Worm (Caenorhabditis elegans) whole organism, L3 larva: ENCODE data around the gene C02F5.12.

ENCODE experiments used
- R02D3.7 ChIP-seq: fragments of 150-350 bp; optimal IDR thresholded peaks from 2 replicates; lab custom pipeline; 2014; ENCODE audit warnings: missing biosample characterization, missing genetic modification characterization
- aly-2 ChIP-seq: fragments of 150-350 bp; optimal IDR thresholded peaks from 2 replicates; lab custom pipeline; 2014; ENCODE audit warnings: missing biosample characterization, missing genetic modification characterization
- ama-1 ChIP-seq: fragments of 150-350 bp; optimal IDR thresholded peaks from 2 replicates; lab custom pipeline; 2018
- ceh-16 ChIP-seq: sonication (generic microtip); optimal IDR thresholded peaks from 2 replicates; lab custom pipeline; 2017; ENCODE audit warnings: missing biosample characterization, missing genetic modification characterization
- ceh-28 ChIP-seq: fragments of 150-350 bp; optimal IDR thresholded peaks from 2 replicates; lab custom pipeline; 2014; ENCODE audit warnings: missing biosample characterization, missing genetic modification reagents, missing genetic modification characterization
- ceh-82 ChIP-seq: fragments of 150-350 bp; optimal IDR thresholded peaks from 2 replicates; lab custom pipeline; 2014; ENCODE audit warnings: missing biosample characterization, missing genetic modification characterization
- ceh-9 ChIP-seq: sonication (generic microtip); optimal IDR thresholded peaks from 2 replicates; lab custom pipeline; 2018; ENCODE audit warnings: missing biosample characterization, missing genetic modification characterization
- egl-27 ChIP-seq: sonication (generic microtip); optimal IDR thresholded peaks from 4 replicates; lab custom pipeline; 2017; ENCODE audit warnings: missing biosample characterization, missing genetic modification reagents, missing genetic modification characterization
- egl-5 ChIP-seq: fragments of 150-350 bp; optimal IDR thresholded peaks from 2 replicates; lab custom pipeline; 2017; ENCODE audit warnings: missing biosample characterization, missing genetic modification reagents, missing genetic modification characterization, inconsistent platforms
- elt-1 ChIP-seq: fragments of 150-350 bp; optimal IDR thresholded peaks from 2 replicates; lab custom pipeline; 2014; ENCODE audit warnings: missing biosample characterization, missing genetic modification characterization
- elt-2 ChIP-seq: sonication (generic microtip); optimal IDR thresholded peaks from 2 replicates; lab custom pipeline; 2016; ENCODE audit warnings: missing genetic modification reagents, mild to moderate bottlenecking, missing genetic modification characterization, missing compliant biosample characterization
- elt-3 ChIP-seq, 3 experiments: fragments of 150-350 bp in 1 of 3; sonication (generic microtip) in 2 of 3; optimal IDR thresholded peaks; 2 replicates in 2 of 3; 4 replicates in 1 of 3; lab custom pipeline; 2014 to 2017; ENCODE audit warnings: missing biosample characterization in 3 of 3, missing genetic modification characterization in 3 of 3
- eor-1 ChIP-seq, 2 experiments: fragments of 150-350 bp; optimal IDR thresholded peaks; 2 replicates each; lab custom pipeline; 2014 to 2018; ENCODE audit warnings: missing biosample characterization in 2 of 2, missing genetic modification characterization in 2 of 2
- fkh-2 ChIP-seq: fragments of 150-350 bp; optimal IDR thresholded peaks from 2 replicates; lab custom pipeline; 2014; ENCODE audit warnings: missing biosample characterization, missing genetic modification reagents, missing genetic modification characterization
- fos-1 ChIP-seq: fragments of 150-350 bp; optimal IDR thresholded peaks from 2 replicates; lab custom pipeline; 2014; ENCODE audit warnings: missing biosample characterization, missing genetic modification characterization
- hmg-11 ChIP-seq: sonication (generic microtip); optimal IDR thresholded peaks from 2 replicates; lab custom pipeline; 2016; ENCODE audit warnings: missing genetic modification characterization, missing compliant biosample characterization
- lin-15B ChIP-seq: fragments of 150-350 bp; optimal IDR thresholded peaks from 2 replicates; lab custom pipeline; 2014; ENCODE audit warnings: missing biosample characterization, missing genetic modification characterization
- lsy-12 ChIP-seq: sonication (generic microtip); optimal IDR thresholded peaks from 2 replicates; lab custom pipeline; 2016; ENCODE audit warnings: mild to moderate bottlenecking, missing genetic modification characterization, missing compliant biosample characterization
- mdl-1 ChIP-seq: fragments of 150-350 bp; optimal IDR thresholded peaks from 2 replicates; lab custom pipeline; 2014; ENCODE audit warnings: missing biosample characterization, missing genetic modification characterization
- mml-1 ChIP-seq: fragments of 150-350 bp; sonication (generic microtip); optimal IDR thresholded peaks from 3 replicates; lab custom pipeline; 2014; ENCODE audit warnings: missing biosample characterization, missing genetic modification characterization
- nfya-1 ChIP-seq: sonication (generic microtip); optimal IDR thresholded peaks from 2 replicates; lab custom pipeline; 2017; ENCODE audit warnings: missing genetic modification characterization, mild to moderate bottlenecking, missing compliant biosample characterization, antibody characterized with exemption, moderate library complexity; ENCODE audit not compliant: insufficient read depth
- nhr-11 ChIP-seq: fragments of 150-350 bp; optimal IDR thresholded peaks from 2 replicates; lab custom pipeline; 2014; ENCODE audit warnings: missing biosample characterization, missing genetic modification characterization
- nhr-23 ChIP-seq: fragments of 150-350 bp; optimal IDR thresholded peaks from 2 replicates; lab custom pipeline; 2014; ENCODE audit warnings: missing biosample characterization, missing genetic modification reagents, missing genetic modification characterization
- nhr-28 ChIP-seq: fragments of 150-350 bp; optimal IDR thresholded peaks from 2 replicates; lab custom pipeline; 2014; ENCODE audit warnings: missing biosample characterization, missing genetic modification characterization
- nhr-67 ChIP-seq: fragments of 150-350 bp; optimal IDR thresholded peaks from 2 replicates; lab custom pipeline; 2014; ENCODE audit warnings: missing biosample characterization, missing genetic modification characterization
- nhr-76 ChIP-seq: fragments of 150-350 bp; sonication (generic microtip); optimal IDR thresholded peaks from 5 replicates; lab custom pipeline; 2014; ENCODE audit warnings: missing biosample characterization, missing genetic modification characterization
- nhr-77 ChIP-seq: fragments of 150-350 bp; optimal IDR thresholded peaks from 2 replicates; lab custom pipeline; 2014; ENCODE audit warnings: missing biosample characterization, missing genetic modification characterization
- pha-4 ChIP-seq: fragments of 150-350 bp; optimal IDR thresholded peaks from 2 replicates; lab custom pipeline; 2014; ENCODE audit warnings: missing biosample characterization, missing genetic modification reagents, missing genetic modification characterization
- snpc-4 ChIP-seq: fragments of 150-350 bp; optimal IDR thresholded peaks from 2 replicates; lab custom pipeline; 2014; ENCODE audit warnings: missing biosample characterization, missing genetic modification characterization
- tbx-2 ChIP-seq: sonication (generic microtip); optimal IDR thresholded peaks from 2 replicates; lab custom pipeline; 2016; ENCODE audit warnings: mild to moderate bottlenecking, missing genetic modification characterization, missing compliant biosample characterization
- unc-39 ChIP-seq: sonication (generic microtip); optimal IDR thresholded peaks from 4 replicates; lab custom pipeline; 2017; ENCODE audit warnings: missing biosample characterization, missing genetic modification characterization
- unc-62 ChIP-seq: fragments of 150-350 bp; sonication (generic microtip); optimal IDR thresholded peaks from 4 replicates; lab custom pipeline; 2014; ENCODE audit warnings: missing biosample characterization, missing genetic modification reagents, missing genetic modification characterization
- zag-1 ChIP-seq: fragments of 150-350 bp; optimal IDR thresholded peaks from 2 replicates; lab custom pipeline; 2014; ENCODE audit warnings: missing biosample characterization, missing genetic modification characterization
- ztf-11 ChIP-seq: fragments of 150-350 bp; optimal IDR thresholded peaks from 2 replicates; lab custom pipeline; 2014; ENCODE audit warnings: missing biosample characterization, missing genetic modification characterization
- ztf-4 ChIP-seq: fragments of 150-350 bp; optimal IDR thresholded peaks from 2 replicates; lab custom pipeline; 2014; ENCODE audit warnings: missing biosample characterization, missing genetic modification characterization

Gene C02F5.12

ce11 chrIII:8226178-8226577 lies 16.7 kb downstream of the C02F5.12 start, which contains the start of gene rfs-1:
Gene rfs-1 (plus strand): TSS chrIII:8226478.
- no peak for TF ChIP-seq nhr-23 (tag; lab: Kevin White, UChicago)
- TF ChIP-seq lsy-12 (tag; lab: Kevin White, UChicago) = no peak
- no peak for TF ChIP-seq egl-27 (tag; lab: Kevin White, UChicago)
- no peak for TF ChIP-seq snpc-4 (tag; lab: Kevin White, UChicago)
- no peak for TF ChIP-seq fkh-2 (tag; lab: Kevin White, UChicago)
- TF ChIP-seq nhr-77 (tag; lab: Kevin White, UChicago) = no peak
- no peak for TF ChIP-seq fos-1 (tag; lab: Kevin White, UChicago)
- TF ChIP-seq ceh-9 (tag; lab: Kevin White, UChicago) = no peak
- TF ChIP-seq egl-5 (tag; lab: Kevin White, UChicago) = no peak
- TF ChIP-seq aly-2 = no peak
- TF ChIP-seq nfya-1 = no peak
- no peak for TF ChIP-seq nhr-67
- no peak for TF ChIP-seq ztf-4 (tag; lab: Kevin White, UChicago)
- no peak for TF ChIP-seq nhr-28 (tag; lab: Kevin White, UChicago)
- TF ChIP-seq unc-62 (GFP tag; lab: Kevin White, UChicago) = no peak

ce11 chrIII:8224769-8225168 lies 18.1 kb downstream of the C02F5.12 start, which contains the start of gene mob-4:
Gene mob-4 (plus strand): TSS chrIII:8225097.
- TF ChIP-seq nhr-28 (tag; lab: Kevin White, UChicago) = no peak
- peak; percentile 22 for TF ChIP-seq pha-4 (tag; lab: Kevin White, UChicago)
- peak; percentile 1 for TF ChIP-seq egl-5 (tag; lab: Kevin White, UChicago)
- peak; percentile 41 for TF ChIP-seq hmg-11
- TF ChIP-seq elt-2 (tag; lab: Kevin White, UChicago) = no peak
- TF ChIP-seq nfya-1 = peak; percentile 11
- no peak for TF ChIP-seq ceh-82 (tag; lab: Kevin White, UChicago)
- no peak for TF ChIP-seq nhr-76 (tag; lab: Kevin White, UChicago)
- no peak for TF ChIP-seq ama-1 (lab: Kevin White, UChicago)
- peak; percentile 57 for TF ChIP-seq lin-15B (tag; lab: Kevin White, UChicago)
- TF ChIP-seq, all 47 proteins: peak for 5

DNA sequence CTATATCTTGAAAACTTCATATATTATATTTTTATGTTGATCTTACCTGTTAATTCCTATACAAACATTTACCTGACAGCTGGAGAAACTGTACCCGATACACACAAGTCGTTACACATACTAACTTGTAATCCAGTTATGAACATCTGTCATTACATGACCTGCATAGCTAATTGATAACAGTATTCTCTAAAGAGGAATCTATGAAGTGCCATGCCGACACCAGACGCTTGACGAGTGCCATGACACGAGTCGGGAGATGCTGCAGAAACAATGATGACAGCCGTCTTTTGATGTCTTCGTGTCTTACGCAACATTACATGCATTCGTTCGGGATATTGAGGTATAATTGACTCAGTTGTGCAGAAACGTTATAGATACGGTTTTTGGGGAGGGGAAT lies 22.7 kb downstream of the C02F5.12 start:
- TF ChIP-seq elt-2 (tag; lab: Kevin White, UChicago) (no peak), nhr-67 (no peak), tbx-2 (tag; lab: Kevin White, UChicago) (no peak), aly-2 (no peak), ztf-11 (tag; lab: Kevin White, UChicago) (no peak), elt-1 (tag; lab: Kevin White, UChicago) (no peak), ceh-82 (tag; lab: Kevin White, UChicago) (no peak), nhr-11 (tag; lab: Kevin White, UChicago) (no peak), mml-1 (tag; lab: Kevin White, UChicago) (no peak)

DNA sequence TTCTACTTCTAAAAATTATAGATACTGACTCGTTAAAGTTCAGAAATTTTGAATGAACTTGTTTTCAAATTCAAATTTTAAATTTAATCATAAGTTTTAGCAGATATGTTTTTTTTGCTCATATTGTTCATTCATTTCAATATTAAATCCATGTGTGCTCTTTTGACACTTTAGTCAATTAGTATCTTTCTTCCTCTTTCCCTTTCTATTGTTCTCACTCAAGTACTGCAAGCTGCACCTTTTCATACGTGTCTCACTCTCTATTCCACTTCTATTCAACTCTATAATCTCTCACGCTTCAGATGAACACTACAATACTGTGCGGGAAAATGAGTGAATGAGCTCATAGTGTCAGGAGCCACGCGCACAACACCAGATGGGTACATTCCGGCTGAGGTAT lies 24.9 kb downstream of the C02F5.12 start, which contains the start of gene C30A5.16:
Gene C30A5.16 (plus strand): TSS at position 301 of the 400 bp plus-strand sequence.
- TF ChIP-seq zag-1 (no peak), pha-4 (tag; lab: Kevin White, UChicago) (no peak), mdl-1 (tag; lab: Kevin White, UChicago) (no peak), elt-2 (tag; lab: Kevin White, UChicago) (no peak), unc-62 (GFP tag; lab: Kevin White, UChicago) (no peak), nhr-28 (tag; lab: Kevin White, UChicago) (no peak), ceh-28 (tag; lab: Kevin White, UChicago) (no peak), hmg-11 (no peak), R02D3.7 (tag; lab: Kevin White, UChicago) (no peak), aly-2 (no peak), unc-39 (tag; lab: Kevin White, UChicago) (no peak), elt-3 (tag; optimal IDR thresholded peaks at IDR 0.05; lab: Kevin White, UChicago) (no peak), nhr-11 (tag; lab: Kevin White, UChicago) (no peak), elt-1 (tag; lab: Kevin White, UChicago) (no peak), egl-5 (tag; lab: Kevin White, UChicago) (no peak), ceh-16 (tag; lab: Kevin White, UChicago) (no peak), eor-1 (tag; optimal IDR thresholded peaks at IDR 0.05; lab: Kevin White, UChicago) (no peak), mml-1 (tag; lab: Kevin White, UChicago) (no peak), nhr-67 (no peak)
